Worm (Caenorhabditis elegans): ENCODE data around the gene fbxa-89.

Gene fbxa-89

ce11 chrIII:12278766-12279165, 42.8 kb downstream of the fbxa-89 start:
- TF ChIP-seq mes-2 (tag; optimal IDR thresholded peaks at IDR 0.05; ENCODE audit: poor library complexity, severe bottlenecking) (peak; percentile 58), cey-2 (tag; optimal IDR thresholded peaks at IDR 0.05; ENCODE audit: borderline replicate concordance, insufficient read depth) (no peak), sdz-12 (GFP tag; optimal IDR thresholded peaks at IDR 0.05) (no peak), lin-38 (GFP tag; IDR thresholded peaks at IDR 0.05) (peak; percentile 84), dpl-1 (GFP tag; optimal IDR thresholded peaks at IDR 0.05) (peak; percentile 72)

ce11 chrIII:12284157-12284556, 48.2 kb downstream of the fbxa-89 start:
- no peak for TF ChIP-seq lim-7 (GFP tag; IDR thresholded peaks at IDR 0.05)
- peak in 1 of 2 experiments; percentile 84 for TF ChIP-seq unc-62 (GFP tag; optimal IDR thresholded peaks at IDR 0.05 in 1 of 2)
- no peak for TF ChIP-seq unc-62 (tag; optimal IDR thresholded peaks at IDR 0.05)
- no peak for TF ChIP-seq Y5F2A.4 (GFP tag; optimal IDR thresholded peaks at IDR 0.05)
- peak; percentile 93 for TF ChIP-seq aha-1 (tag)
